Fruit fly (Drosophila melanogaster) whole organism, embryonic: ENCODE results near the gene Spn28Db.

Experiments used
- Blimp-1 ChIP-seq: fragments of 200-800 bp; sonication (Bioruptor generic); optimal IDR thresholded peaks from 3 replicates; lab custom pipeline; 2018; ENCODE audit warnings: missing biosample characterization, missing genetic modification characterization, mild to moderate bottlenecking, moderate library complexity, missing genetic modification reagents
- CG10267 ChIP-seq: fragments of 200-800 bp; sonication (Bioruptor generic); optimal IDR thresholded peaks from 2 replicates; lab custom pipeline; 2018; ENCODE audit warnings: missing biosample characterization, mild to moderate bottlenecking, missing genetic modification characterization, moderate library complexity
- CG10431 ChIP-seq: fragments of 200-800 bp; sonication (Bioruptor generic); optimal IDR thresholded peaks from 3 replicates; lab custom pipeline; 2018; ENCODE audit warnings: missing biosample characterization, mild to moderate bottlenecking, missing genetic modification characterization
- CG11504 ChIP-seq: fragments of 200-800 bp; sonication (Bioruptor generic); optimal IDR thresholded peaks from 3 replicates; lab custom pipeline; 2019; ENCODE audit warnings: missing biosample characterization, mild to moderate bottlenecking, missing genetic modification characterization, moderate library complexity
- CG1647 ChIP-seq: fragments of 200-800 bp; sonication (Bioruptor generic); optimal IDR thresholded peaks from 3 replicates; lab custom pipeline; 2016; ENCODE audit warnings: missing biosample characterization, missing genetic modification characterization
- CG17328 ChIP-seq: fragments of 200-800 bp; sonication (Bioruptor generic); IDR thresholded peaks from 2 replicates; pipeline ENCODE4 v1.3.6; 2022; ENCODE audit warnings: missing biosample characterization, missing genetic modification characterization
- CG1792 ChIP-seq: fragments of 200-800 bp; sonication (Bioruptor generic); optimal IDR thresholded peaks from 2 replicates; lab custom pipeline; 2016; ENCODE audit warnings: missing biosample characterization, missing genetic modification characterization
- CG2678 ChIP-seq: fragments of 200-800 bp; sonication (Bioruptor generic); optimal IDR thresholded peaks from 3 replicates; lab custom pipeline; 2019; ENCODE audit warnings: missing biosample characterization, mild to moderate bottlenecking, missing genetic modification characterization, moderate library complexity
- CG30431 ChIP-seq: fragments of 200-800 bp; sonication (Bioruptor generic); optimal IDR thresholded peaks from 2 replicates; lab custom pipeline; 2017; ENCODE audit warnings: missing biosample characterization, missing genetic modification characterization
- CG32772 ChIP-seq: fragments of 200-800 bp; sonication (Bioruptor generic); IDR thresholded peaks from 2 replicates; pipeline ENCODE4 v1.3.6; 2022; ENCODE audit warnings: missing biosample characterization, missing genetic modification characterization
- CG4707 ChIP-seq: fragments of 200-800 bp; sonication (Bioruptor generic); optimal IDR thresholded peaks from 2 replicates; lab custom pipeline; 2018; ENCODE audit warnings: missing biosample characterization, mild to moderate bottlenecking, missing genetic modification characterization, moderate library complexity
- CG7556 ChIP-seq: fragments of 200-800 bp; sonication (Bioruptor generic); optimal IDR thresholded peaks from 2 replicates; lab custom pipeline; 2017; ENCODE audit warnings: missing biosample characterization, mild to moderate bottlenecking, missing genetic modification characterization
- CG8388 ChIP-seq: fragments of 200-800 bp; sonication (Bioruptor generic); optimal IDR thresholded peaks from 2 replicates; lab custom pipeline; 2019; ENCODE audit warnings: missing biosample characterization, mild to moderate bottlenecking, missing genetic modification characterization, moderate library complexity
- CoRest ChIP-seq: fragments of 200-800 bp; sonication (Bioruptor generic); optimal IDR thresholded peaks from 3 replicates; lab custom pipeline; 2018; ENCODE audit warnings: missing biosample characterization, mild to moderate bottlenecking, missing genetic modification characterization, moderate library complexity
- Dek ChIP-seq: fragments of 200-800 bp; sonication (Bioruptor generic); optimal IDR thresholded peaks from 3 replicates; lab custom pipeline; 2019; ENCODE audit warnings: missing biosample characterization, mild to moderate bottlenecking, missing genetic modification characterization, moderate library complexity
- E2f2 ChIP-seq: fragments of 200-800 bp; sonication (Bioruptor generic); IDR thresholded peaks from 2 replicates; pipeline ENCODE4 v1.3.6; 2022; ENCODE audit warnings: missing biosample characterization, missing genetic modification characterization
- Eip74EF ChIP-seq, 2 experiments: fragments of 200-800 bp in 1 of 2; fragments of >200 bp in 1 of 2; sonication (Bioruptor generic) in 1 of 2; optimal IDR thresholded peaks; 2 replicates each; lab custom pipeline; 2017 to 2019; ENCODE audit warnings: missing biosample characterization in 2 of 2, missing genetic modification characterization in 2 of 2, mild to moderate bottlenecking in 1 of 2, moderate library complexity in 1 of 2
- HLH3B ChIP-seq: fragments of 200-800 bp; sonication (Bioruptor generic); IDR thresholded peaks from 2 replicates; pipeline ENCODE4 v1.3.6; 2022; ENCODE audit warnings: missing biosample characterization, missing genetic modification characterization
- Hand ChIP-seq: fragments of 200-800 bp; sonication (Bioruptor generic); optimal IDR thresholded peaks from 2 replicates; lab custom pipeline; 2017; ENCODE audit warnings: mild to moderate bottlenecking, missing biosample characterization, missing genetic modification reagents, missing genetic modification characterization
- MESR4 ChIP-seq: fragments of 200-800 bp; sonication (Bioruptor generic); optimal IDR thresholded peaks from 2 replicates; lab custom pipeline; 2018; ENCODE audit warnings: missing biosample characterization, mild to moderate bottlenecking, missing genetic modification characterization, moderate library complexity
- Mad ChIP-seq: fragments of 200-800 bp; sonication (Bioruptor generic); optimal IDR thresholded peaks from 2 replicates; lab custom pipeline; 2016; ENCODE audit warnings: missing biosample characterization, missing genetic modification characterization
- Oli ChIP-seq: fragments of 200-800 bp; sonication (Bioruptor generic); optimal IDR thresholded peaks from 2 replicates; lab custom pipeline; 2018; ENCODE audit warnings: missing biosample characterization, mild to moderate bottlenecking, missing genetic modification characterization, moderate library complexity
- Sox100B ChIP-seq: fragments of 200-800 bp; sonication (Bioruptor generic); optimal IDR thresholded peaks from 3 replicates; lab custom pipeline; 2018; ENCODE audit warnings: missing biosample characterization, mild to moderate bottlenecking, missing genetic modification characterization
- Sox102F ChIP-seq: fragments of 200-800 bp; sonication (Bioruptor generic); optimal IDR thresholded peaks from 2 replicates; lab custom pipeline; 2018; ENCODE audit warnings: missing biosample characterization, mild to moderate bottlenecking, missing genetic modification characterization, moderate library complexity
- Xrp1 ChIP-seq: fragments of 200-800 bp; sonication (Bioruptor generic); IDR thresholded peaks from 2 replicates; pipeline ENCODE4 v1.3.6; 2022; ENCODE audit warnings: missing biosample characterization, missing genetic modification characterization
- YL-1 ChIP-seq: fragments of 200-800 bp; sonication (Bioruptor generic); optimal IDR thresholded peaks from 3 replicates; lab custom pipeline; 2017; ENCODE audit warnings: missing biosample characterization, mild to moderate bottlenecking, missing genetic modification characterization
- az2 ChIP-seq: fragments of 200-800 bp; sonication (Bioruptor generic); optimal IDR thresholded peaks from 3 replicates; lab custom pipeline; 2016; ENCODE audit warnings: missing biosample characterization, missing genetic modification characterization
- bsh ChIP-seq, 2 experiments: fragments of 200-800 bp; sonication (Bioruptor generic); optimal IDR thresholded peaks; 2 replicates each; lab custom pipeline; 2017 to 2018; ENCODE audit warnings: mild to moderate bottlenecking in 2 of 2, missing biosample characterization in 2 of 2, missing genetic modification characterization in 2 of 2, moderate library complexity in 1 of 2
- crp ChIP-seq, 2 experiments: fragments of 200-800 bp; sonication (Bioruptor generic); optimal IDR thresholded peaks; 2 replicates in 1 of 2; 3 replicates in 1 of 2; lab custom pipeline; 2017; ENCODE audit warnings: missing biosample characterization in 2 of 2, missing genetic modification characterization in 2 of 2, mild to moderate bottlenecking in 1 of 2, moderate library complexity in 1 of 2
- esg ChIP-seq: fragments of 200-800 bp; sonication (Bioruptor generic); conservative IDR thresholded peaks from 2 replicates; pipeline ENCODE4 v1.3.6; 2022; ENCODE audit warnings: missing biosample characterization, missing genetic modification characterization
- ewg ChIP-seq: fragments of 200-800 bp; sonication (Bioruptor generic); optimal IDR thresholded peaks from 3 replicates; lab custom pipeline; 2017; ENCODE audit warnings: mild to moderate bottlenecking, missing biosample characterization, missing genetic modification reagents, missing genetic modification characterization
- eyg ChIP-seq: fragments of 200-800 bp; sonication (Bioruptor generic); optimal IDR thresholded peaks from 3 replicates; lab custom pipeline; 2016; ENCODE audit warnings: missing biosample characterization, missing genetic modification characterization
- fd64A ChIP-seq: fragments of 200-800 bp; sonication (Bioruptor generic); optimal IDR thresholded peaks from 3 replicates; lab custom pipeline; 2018; ENCODE audit warnings: missing biosample characterization, mild to moderate bottlenecking, missing genetic modification characterization
- gce ChIP-seq: fragments of 200-800 bp; sonication (Bioruptor generic); IDR thresholded peaks from 3 replicates; pipeline ENCODE4 v1.3.6; 2022; ENCODE audit warnings: missing biosample characterization, missing genetic modification characterization
- gem ChIP-seq: fragments of 200-800 bp; sonication (Bioruptor generic); optimal IDR thresholded peaks from 2 replicates; lab custom pipeline; 2019; ENCODE audit warnings: missing biosample characterization, mild to moderate bottlenecking, missing genetic modification characterization, moderate library complexity
- grn ChIP-seq: fragments of 200-800 bp; sonication (Bioruptor generic); optimal IDR thresholded peaks from 3 replicates; lab custom pipeline; 2017; ENCODE audit warnings: missing biosample characterization, missing genetic modification characterization
- hkb ChIP-seq, 2 experiments: fragments of 200-800 bp in 1 of 2; fragments of >200 bp in 1 of 2; sonication (Bioruptor generic) in 1 of 2; IDR thresholded peaks in 1 of 2; optimal IDR thresholded peaks in 1 of 2; 2 replicates each; pipeline versions ENCODE4 v1.3.6 to Lab custom; 2017 to 2022; ENCODE audit warnings: missing biosample characterization in 1 of 2, missing genetic modification characterization in 1 of 2
- ind ChIP-seq: fragments of 200-800 bp; sonication (Bioruptor generic); optimal IDR thresholded peaks from 3 replicates; lab custom pipeline; 2016; ENCODE audit warnings: missing biosample characterization, missing genetic modification characterization
- lab ChIP-seq: fragments of 200-800 bp; sonication (Bioruptor generic); optimal IDR thresholded peaks from 3 replicates; lab custom pipeline; 2017; ENCODE audit warnings: missing biosample characterization, missing genetic modification characterization, mild to moderate bottlenecking, moderate library complexity, missing genetic modification reagents
- lmd ChIP-seq: fragments of 200-800 bp; sonication (Bioruptor generic); IDR thresholded peaks from 2 replicates; pipeline ENCODE4 v1.3.6; 2022; ENCODE audit warnings: missing biosample characterization, missing genetic modification characterization
- phol ChIP-seq: fragments of 200-800 bp; sonication (Bioruptor generic); optimal IDR thresholded peaks from 3 replicates; lab custom pipeline; 2018; ENCODE audit warnings: missing biosample characterization, mild to moderate bottlenecking, missing genetic modification characterization, moderate library complexity
- psq ChIP-seq: fragments of 200-800 bp; sonication (Bioruptor generic); optimal IDR thresholded peaks from 2 replicates; lab custom pipeline; 2017; ENCODE audit warnings: missing biosample characterization, missing genetic modification characterization
- ranshi ChIP-seq: fragments of 200-800 bp; sonication (Bioruptor generic); IDR thresholded peaks from 2 replicates; pipeline ENCODE4 v1.3.6; 2022; ENCODE audit warnings: missing biosample characterization, missing genetic modification characterization
- row ChIP-seq: fragments of 200-800 bp; sonication (Bioruptor generic); IDR thresholded peaks from 3 replicates; pipeline ENCODE4 v1.3.6; 2022; ENCODE audit warnings: missing biosample characterization, missing genetic modification characterization
- sens ChIP-seq: fragments of 200-800 bp; sonication (Bioruptor generic); peaks from one replicate; lab custom pipeline; 2016; ENCODE audit warnings: missing biosample characterization, missing genetic modification characterization
- sisA ChIP-seq: fragments of 200-800 bp; sonication (Bioruptor generic); IDR thresholded peaks from 2 replicates; pipeline ENCODE4 v1.3.6; 2022; ENCODE audit warnings: missing biosample characterization, missing genetic modification characterization
- sr ChIP-seq: fragments of 200-800 bp; sonication (Bioruptor generic); IDR thresholded peaks from 3 replicates; pipeline ENCODE4 v1.3.6; 2022; ENCODE audit warnings: missing biosample characterization, missing genetic modification characterization
- unpg ChIP-seq: fragments of 200-800 bp; sonication (Bioruptor generic); optimal IDR thresholded peaks from 3 replicates; lab custom pipeline; 2018; ENCODE audit warnings: missing biosample characterization, mild to moderate bottlenecking, missing genetic modification characterization, moderate library complexity
- vnd ChIP-seq: fragments of 200-800 bp; sonication (Bioruptor generic); IDR thresholded peaks from 3 replicates; pipeline ENCODE4 v1.3.6; 2022; ENCODE audit warnings: missing biosample characterization, missing genetic modification characterization; ENCODE audit not compliant: partially characterized antibody

Gene Spn28Db

DNA sequence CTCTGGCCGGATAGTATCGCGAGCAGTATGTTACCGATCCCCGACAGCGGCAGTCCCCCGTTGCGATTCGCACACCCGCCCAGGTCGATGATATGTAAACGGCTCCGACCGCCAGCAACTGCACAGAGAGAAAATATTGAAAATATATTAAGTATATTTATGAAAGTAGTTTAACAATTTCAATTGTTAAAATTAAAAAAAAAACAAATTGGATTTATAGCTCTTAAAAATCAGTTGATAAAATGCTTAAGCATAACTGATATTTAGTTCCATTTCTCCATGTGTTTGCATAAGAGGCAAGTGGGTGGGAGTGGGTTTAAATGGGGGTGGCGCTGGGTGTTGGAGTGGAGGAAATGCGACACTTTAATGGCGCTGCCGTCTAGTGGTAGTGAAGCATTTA is 41.0 kb downstream of the Spn28Db start:
- TF ChIP-seq eyg (GFP tag; lab: Kevin White, UChicago) (no peak), Oli (peak; percentile 31), Dek (tag; lab: Kevin White, UChicago) (no peak), bsh (GFP tag; optimal IDR thresholded peaks at IDR 0.05; lab: Kevin White, UChicago) (peak in 1 of 2 experiments; percentile 61), az2 (GFP tag; lab: Kevin White, UChicago) (peak; percentile 7), phol (tag; lab: Kevin White, UChicago) (peak; percentile 4), gce (GFP tag; lab: Robert Waterston, UW) (no peak), HLH3B (peak; percentile 57), Eip74EF (GFP tag; optimal IDR thresholded peaks at IDR 0.05; lab: Kevin White, UChicago) (no peak), CG8388 (GFP tag; lab: Kevin White, UChicago) (peak; percentile 36), CG10267 (peak; percentile 17), Sox100B (GFP tag; lab: Kevin White, UChicago) (peak; percentile 0), CG10431 (GFP tag; lab: Kevin White, UChicago) (no peak), CG17328 (GFP tag; lab: Robert Waterston, UW) (0 out of 2 replicates have a peak, but pooled peaks have one; percentile 32), CG30431 (GFP tag; lab: Kevin White, UChicago) (no peak), lab (GFP tag; lab: Kevin White, UChicago) (peak; percentile 61), CG7556 (GFP tag; lab: Kevin White, UChicago) (peak; percentile 41), fd64A (GFP tag; lab: Kevin White, UChicago) (no peak), Xrp1 (peak; percentile 50; the same call in 1 of the 2 replicates), Sox102F (GFP tag; lab: Kevin White, UChicago) (peak; percentile 54), CoRest (tag; lab: Kevin White, UChicago) (peak; percentile 29), ewg (peak; percentile 13), hkb (optimal IDR thresholded peaks at IDR 0.05; lab: Kevin White, UChicago) (no peak), hkb (GFP tag; IDR thresholded peaks at IDR 0.05; lab: Robert Waterston, UW) (peak; percentile 39; the same call in 1 of the 2 replicates), psq (GFP tag; lab: Kevin White, UChicago) (no peak), CG4707 (GFP tag; lab: Kevin White, UChicago) (no peak), row (GFP tag; lab: Robert Waterston, UW) (peak; percentile 71), sisA (peak; percentile 36; the same call in 1 of the 2 replicates), esg (peak; percentile 31), CG32772 (0 out of 2 replicates have a peak, but pooled peaks have one; percentile 19), vnd (GFP tag; lab: Robert Waterston, UW) (no peak), crp (GFP tag; optimal IDR thresholded peaks at IDR 0.05; lab: Kevin White, UChicago) (no peak), sr (GFP tag; lab: Robert Waterston, UW) (no peak), CG11504 (tag; lab: Kevin White, UChicago) (peak; percentile 57), grn (GFP tag; lab: Kevin White, UChicago) (no peak), CG1792 (GFP tag; lab: Kevin White, UChicago) (no peak), CG1647 (GFP tag; lab: Kevin White, UChicago) (no peak), Mad (GFP tag; lab: Kevin White, UChicago) (no peak), lmd (GFP tag; lab: Robert Waterston, UW) (no peak), YL-1 (GFP tag; lab: Kevin White, UChicago) (no peak), Blimp-1 (GFP tag; lab: Kevin White, UChicago) (peak; percentile 45), unpg (GFP tag; lab: Kevin White, UChicago) (peak; percentile 34), Hand (GFP tag; lab: Kevin White, UChicago) (peak; percentile 7), ind (GFP tag; lab: Kevin White, UChicago) (peak; percentile 10), sens (GFP tag; lab: Kevin White, UChicago) (peak; percentile 43), CG2678 (peak; percentile 58), ranshi (GFP tag; lab: Robert Waterston, UW) (peak; percentile 49; the same call in 1 of the 2 replicates), gem (tag; lab: Kevin White, UChicago) (peak; percentile 52), E2f2 (0 out of 2 replicates have a peak, but pooled peaks have one; percentile 8), MESR4 (GFP tag; lab: Kevin White, UChicago) (no peak)
